Worm (Caenorhabditis elegans): ENCODE measurements around the gene str-175.
A peak's percentile ranks its signal among the peaks of the same experiment; 100 is the strongest.

Gene str-175

DNA sequence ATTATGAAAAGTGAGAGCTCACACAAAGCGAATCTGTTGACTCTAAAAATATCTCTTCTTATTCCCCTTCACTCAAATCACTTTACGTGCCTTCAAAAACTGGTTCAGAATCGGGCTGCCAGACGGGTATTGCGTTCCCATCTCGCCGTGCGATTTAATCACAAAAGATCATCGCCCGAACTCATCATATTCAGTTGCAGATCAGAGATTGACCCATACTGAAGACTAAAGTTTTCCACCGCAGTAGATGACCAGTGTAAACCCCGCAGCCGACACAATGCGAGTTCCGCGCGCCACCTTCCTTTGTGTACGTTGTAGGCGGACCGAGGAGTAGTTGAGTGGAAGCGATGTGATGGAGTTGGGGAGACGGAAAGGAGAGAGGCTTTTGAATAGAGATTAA, 10.2 kb upstream of the str-175 start:
- TF ChIP-seq ama-1 (optimal IDR thresholded peaks at IDR 0.05) (peak; percentile 84), F13H6.1 (tag; optimal IDR thresholded peaks at IDR 0.05) (peak; percentile 77), fos-1 (tag; optimal IDR thresholded peaks at IDR 0.05) (peak; percentile 48), snpc-4 (tag; optimal IDR thresholded peaks at IDR 0.05) (peak; percentile 98), mdl-1 (tag; optimal IDR thresholded peaks at IDR 0.05) (peak; percentile 3 to 25), mab-5 (tag; optimal IDR thresholded peaks at IDR 0.05) (no peak), nhr-21 (tag; optimal IDR thresholded peaks at IDR 0.05) (peak; percentile 70), crh-2 (tag; optimal IDR thresholded peaks at IDR 0.05) (peak; percentile 35), lin-39 (tag; optimal IDR thresholded peaks at IDR 0.05) (no peak), lin-13 (GFP tag; optimal IDR thresholded peaks at IDR 0.05) (peak; percentile 54), sma-9 (GFP tag; optimal IDR thresholded peaks at IDR 0.05) (peak; percentile 90), sma-9 (tag; optimal IDR thresholded peaks at IDR 0.05) (no peak), sma-3 (GFP tag; optimal IDR thresholded peaks at IDR 0.05) (peak; percentile 70), sem-4 (tag; optimal IDR thresholded peaks at IDR 0.05) (no peak), egl-27 (tag; optimal IDR thresholded peaks at IDR 0.05) (peak; percentile 21), nhr-25 (tag; optimal IDR thresholded peaks at IDR 0.05) (peak; percentile 49), peb-1 (tag; optimal IDR thresholded peaks at IDR 0.05) (peak; percentile 16), aly-2 (tag; optimal IDR thresholded peaks at IDR 0.05) (no peak), gmeb-1 (tag; optimal IDR thresholded peaks at IDR 0.05) (peak; percentile 48), elt-3 (tag; optimal IDR thresholded peaks at IDR 0.05) (no peak)

DNA sequence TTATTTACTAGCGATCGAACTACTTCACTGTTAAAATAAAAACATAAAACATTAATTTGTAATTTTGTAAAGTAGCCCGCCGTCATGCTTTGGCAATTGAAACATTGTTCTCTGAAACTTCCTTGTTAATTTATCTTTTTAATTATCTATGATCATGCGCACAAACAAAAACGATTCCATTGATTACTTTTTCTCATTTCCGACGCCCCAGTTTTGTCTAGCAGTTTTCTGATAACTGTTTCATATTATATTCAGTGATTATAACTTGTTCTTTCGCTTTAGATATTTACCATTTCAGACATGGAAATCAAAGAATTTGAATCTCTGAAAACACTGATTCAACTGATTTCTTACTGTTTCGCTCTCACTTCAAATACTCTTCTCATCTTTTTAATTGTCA, 6.7 kb upstream of the str-175 start, which contains the start of gene str-170:
TSS of gene str-170 (plus strand) at position 301 of the 400 bp plus-strand sequence.
- TF ChIP-seq Y55F3AM.14 (GFP tag; optimal IDR thresholded peaks at IDR 0.05), result no peak
- TF ChIP-seq unc-39 (tag; optimal IDR thresholded peaks at IDR 0.05), result no peak
- no peak for TF ChIP-seq gmeb-1 (tag; optimal IDR thresholded peaks at IDR 0.05)

DNA sequence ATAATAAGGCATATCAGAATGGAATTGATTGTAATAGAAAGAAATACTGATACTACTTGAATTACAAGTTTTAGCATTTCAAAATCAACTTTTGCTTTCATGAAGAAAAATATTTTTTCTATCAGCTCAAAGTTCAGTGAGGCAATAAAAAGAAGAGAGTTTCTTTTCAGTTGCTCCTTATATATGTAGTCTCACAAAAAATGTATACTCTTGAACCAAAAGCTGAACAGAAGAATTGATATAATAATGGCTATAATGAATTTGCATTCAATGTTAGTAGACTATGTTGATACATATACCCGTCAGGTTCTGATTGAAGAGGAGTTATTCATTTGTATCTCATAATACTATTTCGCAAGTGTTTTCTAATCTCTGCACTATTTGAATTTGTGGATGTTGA, 4.2 kb upstream of the str-175 start, which contains the start of gene str-174:
TSS of gene str-174 (minus strand) at position 101 of the 400 bp plus-strand sequence.
- TF ChIP-seq nhr-12 (tag; optimal IDR thresholded peaks at IDR 0.05), result no peak
- no peak for TF ChIP-seq nhr-25 (tag; optimal IDR thresholded peaks at IDR 0.05)
- TF ChIP-seq lin-39 (tag; optimal IDR thresholded peaks at IDR 0.05), result no peak
- no peak for TF ChIP-seq ztf-11 (tag; optimal IDR thresholded peaks at IDR 0.05)
- TF ChIP-seq nhr-77 (tag; optimal IDR thresholded peaks at IDR 0.05), result no peak
- no peak for TF ChIP-seq ceh-82 (tag; optimal IDR thresholded peaks at IDR 0.05)
- TF ChIP-seq ztf-1 (GFP tag; conservative IDR thresholded peaks at IDR 0.05), result no peak
- no peak for TF ChIP-seq C34F6.9 (tag; optimal IDR thresholded peaks at IDR 0.05)
- no peak for TF ChIP-seq aly-2 (tag; optimal IDR thresholded peaks at IDR 0.05)
- TF ChIP-seq ZK546.5 (tag; optimal IDR thresholded peaks at IDR 0.05), result no peak
- TF ChIP-seq nhr-21 (tag; optimal IDR thresholded peaks at IDR 0.05), result no peak
- no peak for TF ChIP-seq R02D3.7 (tag; optimal IDR thresholded peaks at IDR 0.05)
- no peak for TF ChIP-seq lin-11 (tag; optimal IDR thresholded peaks at IDR 0.05)
- no peak for TF ChIP-seq ama-1 (optimal IDR thresholded peaks at IDR 0.05)
- no peak for TF ChIP-seq dmd-4 (tag; optimal IDR thresholded peaks at IDR 0.05)
- no peak for TF ChIP-seq elt-1 (tag; optimal IDR thresholded peaks at IDR 0.05)
- TF ChIP-seq mdl-1 (tag; optimal IDR thresholded peaks at IDR 0.05), result no peak
- no peak for TF ChIP-seq ztf-4 (tag; optimal IDR thresholded peaks at IDR 0.05)
- no peak for TF ChIP-seq nhr-23 (tag; optimal IDR thresholded peaks at IDR 0.05)
- no peak for TF ChIP-seq snpc-4 (tag; optimal IDR thresholded peaks at IDR 0.05)

DNA sequence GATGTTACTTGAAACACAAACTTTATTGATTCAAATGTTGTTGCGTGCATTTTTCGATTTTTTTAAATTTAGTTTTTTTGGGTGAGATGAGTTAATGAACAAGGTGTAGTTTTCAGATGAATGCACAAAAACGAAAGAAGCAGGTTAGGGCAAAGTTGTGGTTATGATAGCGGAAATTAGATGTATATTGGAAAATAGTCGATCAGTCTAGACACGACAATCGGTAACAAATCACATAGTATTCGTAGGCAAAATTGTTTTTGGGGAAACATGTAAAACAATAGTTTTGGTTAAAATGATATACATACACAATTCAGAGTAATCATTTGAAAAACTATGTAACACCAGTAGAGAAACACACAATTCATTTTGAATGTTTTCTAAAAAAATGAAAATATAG, 2.8 kb downstream of the str-175 start, which contains the start of gene str-172:
TSS of gene str-172 (minus strand) at position 101 of the 400 bp plus-strand sequence.
- TF ChIP-seq dmd-4 (tag; optimal IDR thresholded peaks at IDR 0.05) (no peak), elt-3 (tag; optimal IDR thresholded peaks at IDR 0.05) (no peak), nhr-129 (tag; optimal IDR thresholded peaks at IDR 0.05) (no peak), peb-1 (tag; optimal IDR thresholded peaks at IDR 0.05) (no peak), lsy-2 (tag; optimal IDR thresholded peaks at IDR 0.05) (no peak), R02D3.7 (tag; optimal IDR thresholded peaks at IDR 0.05) (no peak), aly-2 (tag; optimal IDR thresholded peaks at IDR 0.05) (no peak), ceh-82 (tag; optimal IDR thresholded peaks at IDR 0.05) (no peak), blmp-1 (tag; optimal IDR thresholded peaks at IDR 0.05; ENCODE audit: insufficient read depth) (no peak), nhr-77 (tag; optimal IDR thresholded peaks at IDR 0.05) (no peak), unc-55 (GFP tag; optimal IDR thresholded peaks at IDR 0.05) (no peak), nhr-10 (tag; optimal IDR thresholded peaks at IDR 0.05) (no peak), unc-39 (tag; optimal IDR thresholded peaks at IDR 0.05) (no peak), lin-39 (tag; optimal IDR thresholded peaks at IDR 0.05) (no peak), nhr-25 (tag; optimal IDR thresholded peaks at IDR 0.05) (no peak), nhr-21 (tag; optimal IDR thresholded peaks at IDR 0.05) (no peak), mdl-1 (tag; optimal IDR thresholded peaks at IDR 0.05) (no peak), ztf-4 (tag; optimal IDR thresholded peaks at IDR 0.05) (no peak)
